Fruit fly (Drosophila melanogaster): ENCODE results near the gene TfIIFalpha.

The TfIIFalpha gene

DNA sequence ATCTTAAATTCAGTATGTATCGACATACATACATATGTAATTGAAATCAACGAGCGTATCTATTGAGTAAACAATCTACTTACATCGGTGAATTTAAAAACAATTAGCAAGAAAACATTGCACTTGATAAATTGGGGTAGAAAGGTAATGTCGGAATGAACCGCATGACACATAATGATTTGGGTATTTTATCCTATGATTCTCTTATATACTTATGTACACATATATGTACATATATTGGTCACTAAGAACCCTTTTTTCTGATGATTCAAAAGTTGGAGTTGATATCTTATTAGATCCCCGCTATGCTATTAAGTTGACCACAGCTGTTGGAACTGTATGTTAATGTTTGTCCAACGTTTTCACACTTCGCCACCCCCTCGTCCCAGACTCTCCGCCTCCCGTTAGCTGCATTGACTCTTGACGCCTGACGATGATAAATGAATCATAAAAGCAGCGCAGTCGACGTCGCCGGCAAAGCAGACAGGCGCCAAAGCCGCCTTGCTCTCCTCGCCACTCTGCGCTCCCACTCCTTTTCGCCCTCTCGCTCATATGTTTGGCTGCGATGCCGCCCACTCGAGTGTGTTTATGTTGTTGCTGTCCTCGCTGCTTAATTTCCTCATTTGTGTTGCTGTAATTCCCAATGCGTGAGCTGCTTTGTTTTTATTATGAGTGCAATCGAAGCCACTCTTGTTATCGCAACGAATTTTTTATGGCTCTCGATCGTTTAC is 27.2 kb upstream of the TfIIFalpha start (continued):
- TF ChIP-seq otp (GFP tag; IDR thresholded peaks at IDR 0.05) (0 out of 3 replicates have a peak, but pooled peaks have one; percentile 9), CG31224 (GFP tag; IDR thresholded peaks at IDR 0.05) (peak; percentile 32; the same call in 1 of the 2 replicates), CG4707 (GFP tag; optimal IDR thresholded peaks at IDR 0.05) (no peak), CG9727 (GFP tag; optimal IDR thresholded peaks at IDR 0.05) (peak; percentile 7), CG17829 (tag; optimal IDR thresholded peaks at IDR 0.05) (peak; percentile 29), CG9437 (GFP tag; optimal IDR thresholded peaks at IDR 0.05) (peak; percentile 48), lilli (GFP tag; optimal IDR thresholded peaks at IDR 0.05) (no peak), Dbx (GFP tag; IDR thresholded peaks at IDR 0.05) (no peak), TFAM (GFP tag; optimal IDR thresholded peaks at IDR 0.05) (no peak), kay (GFP tag; optimal IDR thresholded peaks at IDR 0.05) (peak; percentile 2), CG3847 (GFP tag; IDR thresholded peaks at IDR 0.05) (no peak), trem (tag; optimal IDR thresholded peaks at IDR 0.05) (no peak), ssp (GFP tag; IDR thresholded peaks at IDR 0.05) (no peak), Mes4 (GFP tag; optimal IDR thresholded peaks at IDR 0.05) (no peak), CG11696 (GFP tag; IDR thresholded peaks at IDR 0.05) (peak; percentile 68), H2.0 (GFP tag; IDR thresholded peaks at IDR 0.05) (no peak), CG8281 (tag; optimal IDR thresholded peaks at IDR 0.05) (peak; percentile 25), grn (GFP tag; optimal IDR thresholded peaks at IDR 0.05) (no peak), CG13775 (GFP tag; optimal IDR thresholded peaks at IDR 0.05) (no peak), CG10267 (tag; optimal IDR thresholded peaks at IDR 0.05) (peak; percentile 21), sqz (GFP tag; optimal IDR thresholded peaks at IDR 0.05) (no peak), CG18011 (GFP tag; optimal IDR thresholded peaks at IDR 0.05) (no peak), ci (GFP tag; IDR thresholded peaks at IDR 0.05) (peak; percentile 40; the same call in 2 of the 3 replicates), al (GFP tag; IDR thresholded peaks at IDR 0.05) (no peak), Dfd (GFP tag; optimal IDR thresholded peaks at IDR 0.05) (no peak), HmgZ (tag; optimal IDR thresholded peaks at IDR 0.05) (no peak), Lhr (GFP tag; optimal IDR thresholded peaks at IDR 0.05) (no peak), CG1603 (tag; optimal IDR thresholded peaks at IDR 0.05) (peak; percentile 33), amos (GFP tag; IDR thresholded peaks at IDR 0.05; ENCODE audit: partially characterized antibody) (no peak), insv (GFP tag; optimal IDR thresholded peaks at IDR 0.05) (no peak), cato (GFP tag; optimal IDR thresholded peaks at IDR 0.05; ENCODE audit: borderline replicate concordance) (no peak), CG34376 (GFP tag; optimal IDR thresholded peaks at IDR 0.05) (no peak), Neu2 (GFP tag; optimal IDR thresholded peaks at IDR 0.05; ENCODE audit: borderline replicate concordance) (no peak), Oli (tag; optimal IDR thresholded peaks at IDR 0.05) (peak; percentile 69), bowl (GFP tag; IDR thresholded peaks at IDR 0.05) (no peak), Pdp1 (GFP tag; optimal IDR thresholded peaks at IDR 0.05) (no peak), CG12071 (GFP tag; optimal IDR thresholded peaks at IDR 0.05) (peak; percentile 8), CG6272 (GFP tag; IDR thresholded peaks at IDR 0.05) (no peak), hkb (optimal IDR thresholded peaks at IDR 0.05) (no peak), hkb (GFP tag; IDR thresholded peaks at IDR 0.05) (no peak), CG1233 (GFP tag; optimal IDR thresholded peaks at IDR 0.05) (peak; percentile 29), ham (GFP tag; IDR thresholded peaks at IDR 0.05) (no peak), sc (optimal IDR thresholded peaks at IDR 0.05) (no peak), sc (GFP tag; optimal IDR thresholded peaks at IDR 0.05) (peak; percentile 9), run (tag; optimal IDR thresholded peaks at IDR 0.05) (peak; percentile 17), Asciz (GFP tag; optimal IDR thresholded peaks at IDR 0.05) (peak; percentile 33), dmrt11E (tag; optimal IDR thresholded peaks at IDR 0.05) (peak; percentile 12), CG17361 (GFP tag; IDR thresholded peaks at IDR 0.05) (peak; percentile 49; the same call in 2 of the 3 replicates), HHEX (GFP tag; optimal IDR thresholded peaks at IDR 0.05) (peak; percentile 20), lmd (GFP tag; IDR thresholded peaks at IDR 0.05) (0 out of 2 replicates have a peak, but pooled peaks have one; percentile 7)

Data from whole organism, embryonic.